Worm (Caenorhabditis elegans): ENCODE results near the gene rrf-3.

The rrf-3 gene

ce11 chrII:8178614-8179013, 16.3 kb downstream of the rrf-3 start:
- peak in 1 of 2 experiments; percentile 91 for TF ChIP-seq unc-62 (GFP tag; optimal IDR thresholded peaks at IDR 0.05 in 1 of 2)
- no peak for TF ChIP-seq unc-62 (tag; optimal IDR thresholded peaks at IDR 0.05)
- no peak for TF ChIP-seq mep-1 (tag; optimal IDR thresholded peaks at IDR 0.05)

- TF ChIP-seq gei-8 (GFP tag; optimal IDR thresholded peaks at IDR 0.05) (no peak), lin-13 (GFP tag; optimal IDR thresholded peaks at IDR 0.05) (no peak), nhr-28 (tag; optimal IDR thresholded peaks at IDR 0.05) (no peak), dve-1 (tag; optimal IDR thresholded peaks at IDR 0.05; ENCODE audit: insufficient read depth) (no peak), fkh-10 (GFP tag; optimal IDR thresholded peaks at IDR 0.05) (no peak), ZK546.5 (tag; optimal IDR thresholded peaks at IDR 0.05) (no peak), aha-1 (tag) (no peak), jun-1 (tag; optimal IDR thresholded peaks at IDR 0.05) (no peak), mxl-2 (GFP tag; conservative IDR thresholded peaks at IDR 0.05) (no peak), egl-27 (tag; optimal IDR thresholded peaks at IDR 0.05) (no peak), ctbp-1 (GFP tag; IDR thresholded peaks at IDR 0.05) (no peak), nhr-6 (tag; optimal IDR thresholded peaks at IDR 0.05) (no peak)
These were observed 18.0 kb downstream of the rrf-3 start, which contains the start of gene T05C12.4 for ce11 chrII:8180281-8180680. Gene T05C12.4 (minus strand): TSS chrII:8180381.

- no peak for TF ChIP-seq hlh-30 (tag; optimal IDR thresholded peaks at IDR 0.05; ENCODE audit: insufficient read depth)
- TF ChIP-seq nhr-102 (tag; optimal IDR thresholded peaks at IDR 0.05), result no peak
- no peak for TF ChIP-seq ceh-82 (tag; optimal IDR thresholded peaks at IDR 0.05)
- no peak for TF ChIP-seq aly-2 (tag; optimal IDR thresholded peaks at IDR 0.05)
- TF ChIP-seq T26A8.4 (GFP tag; IDR thresholded peaks at IDR 0.05), result no peak
- TF ChIP-seq zfp-2 (tag; optimal IDR thresholded peaks at IDR 0.05), result no peak
- no peak for TF ChIP-seq lin-38 (GFP tag; IDR thresholded peaks at IDR 0.05)
- TF ChIP-seq dmd-9 (GFP tag; IDR thresholded peaks at IDR 0.05), result no peak
- no peak for TF ChIP-seq nhr-11 (tag; optimal IDR thresholded peaks at IDR 0.05)
- no peak for TF ChIP-seq F49E8.2 (tag; optimal IDR thresholded peaks at IDR 0.05; ENCODE audit: borderline replicate concordance)
- no peak for TF ChIP-seq zip-2 (tag; optimal IDR thresholded peaks at IDR 0.05)
- TF ChIP-seq jun-1 (tag; optimal IDR thresholded peaks at IDR 0.05), result no peak
These were observed 19.2 kb downstream of the rrf-3 start, which contains the start of gene dylt-3 for ce11 chrII:8181437-8181836. Gene dylt-3 (plus strand): TSS chrII:8181737.

- TF ChIP-seq zfp-2 (tag; optimal IDR thresholded peaks at IDR 0.05), result peak; percentile 78
- peak; percentile 98 for TF ChIP-seq hmg-1.1 (GFP tag; IDR thresholded peaks at IDR 0.05)
- TF ChIP-seq snpc-1.2 (GFP tag; IDR thresholded peaks at IDR 0.05), result no peak
- TF ChIP-seq pha-4 (GFP tag; IDR thresholded peaks at IDR 0.05), result peak; percentile 87
- TF ChIP-seq pha-4 (tag; optimal IDR thresholded peaks at IDR 0.05), result peak; percentile 88
- TF ChIP-seq snpc-4 (tag; optimal IDR thresholded peaks at IDR 0.05), result no peak
- peak; percentile 72 for TF ChIP-seq ces-1 (GFP tag; optimal IDR thresholded peaks at IDR 0.05)
- peak; percentile 90 for TF ChIP-seq lin-15B (tag; optimal IDR thresholded peaks at IDR 0.05)
- no peak for TF ChIP-seq Y105C5A.15 (GFP tag; IDR thresholded peaks at IDR 0.05)
- peak; percentile 87 for TF ChIP-seq ztf-7 (tag; optimal IDR thresholded peaks at IDR 0.05)
- peak; percentile 98 for TF ChIP-seq nhr-77 (tag; optimal IDR thresholded peaks at IDR 0.05)
- 0 out of 2 replicates have a peak, but pooled peaks have one; percentile 29 for TF ChIP-seq vab-7 (GFP tag; IDR thresholded peaks at IDR 0.05)
- no peak for TF ChIP-seq F26F4.8 (GFP tag; conservative IDR thresholded peaks at IDR 0.05)
- peak; percentile 98 for TF ChIP-seq nhr-6 (tag; optimal IDR thresholded peaks at IDR 0.05)
- TF ChIP-seq spr-1 (tag; optimal IDR thresholded peaks at IDR 0.05), result peak; percentile 91
- TF ChIP-seq fos-1 (tag; optimal IDR thresholded peaks at IDR 0.05), result peak; percentile 9
- peak in 1 of 2 experiments; percentile 67 for TF ChIP-seq hif-1 (tag; optimal IDR thresholded peaks at IDR 0.05)
- TF ChIP-seq zfp-3 (GFP tag; conservative IDR thresholded peaks at IDR 0.05), result peak; percentile 87
- peak; percentile 2 for TF ChIP-seq nhr-76 (tag; optimal IDR thresholded peaks at IDR 0.05)
- no peak for TF ChIP-seq D1046.2 (GFP tag; IDR thresholded peaks at IDR 0.05)
- TF ChIP-seq nhr-41 (GFP tag; IDR thresholded peaks at IDR 0.05), result no peak
- peak; percentile 53; the same call in 1 of the 2 replicates for TF ChIP-seq ceh-44 (GFP tag; IDR thresholded peaks at IDR 0.05)
- no peak for TF ChIP-seq daf-8 (GFP tag; IDR thresholded peaks at IDR 0.05)
- no peak for TF ChIP-seq daf-12 (tag; optimal IDR thresholded peaks at IDR 0.05)
- peak; percentile 100 for TF ChIP-seq lin-38 (GFP tag; IDR thresholded peaks at IDR 0.05)
- no peak for TF ChIP-seq lim-7 (GFP tag; IDR thresholded peaks at IDR 0.05)
These were observed 22.8 kb downstream of the rrf-3 start, which contains the start of the genes mig-5 and cct-1 for ce11 chrII:8185016-8185493. Gene mig-5 (minus strand): TSS chrII:8185023. Gene cct-1 (plus strand): TSS chrII:8185443.

Data from whole organism, L4 larva.